Worm (Caenorhabditis elegans) whole organism, L2 larva: Measurements from ENCODE around the gene Y32B12B.2.

Experiments used
- aly-2 ChIP-seq: fragments of 150-350 bp; optimal IDR thresholded peaks from 2 replicates; lab custom pipeline; 2014; ENCODE audit warnings: missing biosample characterization, missing genetic modification characterization
- fos-1 ChIP-seq: fragments of 150-350 bp; optimal IDR thresholded peaks from 2 replicates; lab custom pipeline; 2014; ENCODE audit warnings: missing biosample characterization, missing genetic modification characterization
- lin-11 ChIP-seq: fragments of 150-350 bp; sonication (generic microtip); optimal IDR thresholded peaks from 2 replicates; lab custom pipeline; 2014; ENCODE audit warnings: missing biosample characterization, missing genetic modification characterization, inconsistent platforms, mixed read lengths
- lin-13 ChIP-seq: fragments of 150-350 bp; optimal IDR thresholded peaks from 2 replicates; lab custom pipeline; 2014; ENCODE audit warnings: missing biosample characterization, missing genetic modification reagents, missing genetic modification characterization
- lsy-2 ChIP-seq, 2 experiments: fragments of 150-350 bp in 1 of 2; sonication (generic microtip) in 1 of 2; optimal IDR thresholded peaks; 2 replicates each; lab custom pipeline; 2014 to 2017; ENCODE audit warnings: missing biosample characterization in 2 of 2, missing genetic modification characterization in 2 of 2
- mab-5 ChIP-seq: fragments of 150-350 bp; optimal IDR thresholded peaks from 2 replicates; lab custom pipeline; 2014; ENCODE audit warnings: missing biosample characterization, missing genetic modification characterization
- mdl-1 ChIP-seq, 2 experiments: fragments of 150-350 bp in 1 of 2; sonication (generic microtip) in 1 of 2; optimal IDR thresholded peaks; 2 replicates each; lab custom pipeline; 2017; ENCODE audit warnings: missing biosample characterization in 2 of 2, missing genetic modification characterization in 2 of 2
- nhr-237 ChIP-seq: fragments of 150-350 bp; optimal IDR thresholded peaks from 2 replicates; lab custom pipeline; 2014; ENCODE audit warnings: missing biosample characterization, missing genetic modification characterization
- nhr-6 ChIP-seq: fragments of 150-350 bp; optimal IDR thresholded peaks from 2 replicates; lab custom pipeline; 2014; ENCODE audit warnings: missing biosample characterization, missing genetic modification characterization
- snpc-4 ChIP-seq: fragments of 150-350 bp; optimal IDR thresholded peaks from 2 replicates; lab custom pipeline; 2014; ENCODE audit warnings: missing biosample characterization, missing genetic modification characterization
- zag-1 ChIP-seq: fragments of 150-350 bp; optimal IDR thresholded peaks from 2 replicates; lab custom pipeline; 2014; ENCODE audit warnings: missing biosample characterization, missing genetic modification characterization

ce11 chrV:16596102-16596501 is 57.9 kb downstream of the Y32B12B.2 start:
- TF ChIP-seq lin-11 (tag; lab: Kevin White, UChicago) (no peak), lsy-2 (tag; optimal IDR thresholded peaks at IDR 0.05; lab: Kevin White, UChicago) (no peak), mdl-1 (tag; optimal IDR thresholded peaks at IDR 0.05; lab: Kevin White, UChicago) (no peak), nhr-6 (no peak), fos-1 (tag; lab: Kevin White, UChicago) (no peak), aly-2 (tag; lab: Kevin White, UChicago) (no peak), lin-13 (GFP tag; lab: Kevin White, UChicago) (no peak), nhr-237 (tag; lab: Kevin White, UChicago) (no peak), snpc-4 (tag; lab: Kevin White, UChicago) (no peak), mab-5 (tag; lab: Kevin White, UChicago) (no peak), zag-1 (tag; lab: Kevin White, UChicago) (no peak)
